Fruit fly (Drosophila melanogaster): ENCODE measurements around the gene Cpr100A.
A peak's percentile ranks its signal among the peaks of the same experiment; 100 is the strongest.

Gene Cpr100A

DNA sequence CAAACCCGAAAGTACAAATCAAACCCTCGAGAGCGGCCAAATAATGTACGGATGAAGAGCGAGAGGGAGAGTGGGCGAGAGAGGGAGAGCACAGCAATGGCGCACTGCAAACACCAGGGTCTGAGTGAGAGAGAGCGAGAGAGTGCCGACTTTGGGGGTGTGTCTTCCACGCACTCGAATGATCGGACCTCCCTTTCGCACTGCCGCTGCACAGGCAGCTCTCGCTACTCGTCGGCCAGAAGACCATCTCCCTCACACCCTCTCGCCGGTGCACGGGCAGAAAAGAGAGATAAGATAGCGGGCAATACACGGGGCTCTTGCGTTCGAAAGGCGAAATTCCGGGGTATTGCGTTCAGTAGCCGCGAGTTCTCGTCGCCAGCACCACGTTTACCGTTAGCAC is 45.1 kb downstream of the Cpr100A start, which contains the start of gene Ptx1 (continued):
- TF ChIP-seq disco-r (GFP tag; optimal IDR thresholded peaks at IDR 0.05) (no peak), HmgZ (tag; optimal IDR thresholded peaks at IDR 0.05) (peak; percentile 63), Stat92E (GFP tag; optimal IDR thresholded peaks at IDR 0.05) (peak in 1 of 3 experiments; percentile 47), hbn (GFP tag; IDR thresholded peaks at IDR 0.05; ENCODE audit: partially characterized antibody) (peak; percentile 44; the same call in 1 of the 2 replicates), Hr78 (GFP tag; optimal IDR thresholded peaks at IDR 0.05) (no peak), dpn (GFP tag; optimal IDR thresholded peaks at IDR 0.05) (no peak), CG12391 (tag; optimal IDR thresholded peaks at IDR 0.05) (no peak), CG32532 (GFP tag; IDR thresholded peaks at IDR 0.05) (peak; percentile 35; the same call in 1 of the 2 replicates), bcd (GFP tag; optimal IDR thresholded peaks at IDR 0.05) (no peak), fd102C (GFP tag; optimal IDR thresholded peaks at IDR 0.05) (no peak), CG4854 (GFP tag; optimal IDR thresholded peaks at IDR 0.05) (no peak), Taf1 (GFP tag; IDR thresholded peaks at IDR 0.05) (no peak), CG33213 (GFP tag; optimal IDR thresholded peaks at IDR 0.05) (no peak), CG2712 (tag; optimal IDR thresholded peaks at IDR 0.05) (peak; percentile 30), Elba2 (GFP tag; optimal IDR thresholded peaks at IDR 0.05) (no peak), CG11695 (GFP tag; IDR thresholded peaks at IDR 0.05) (0 out of 3 replicates have a peak, but pooled peaks have one; percentile 36), Hr3 (GFP tag; optimal IDR thresholded peaks at IDR 0.05) (no peak), nom (GFP tag; optimal IDR thresholded peaks at IDR 0.05) (no peak), CG13424 (tag; optimal IDR thresholded peaks at IDR 0.05) (no peak), ap (GFP tag; IDR thresholded peaks at IDR 0.05) (no peak), Max (GFP tag; optimal IDR thresholded peaks at IDR 0.05) (no peak), Bteb2 (GFP tag; optimal IDR thresholded peaks at IDR 0.05) (no peak), yki (optimal IDR thresholded peaks at IDR 0.05) (peak; percentile 74), CG2120 (GFP tag; optimal IDR thresholded peaks at IDR 0.05) (no peak), ewg (GFP tag; optimal IDR thresholded peaks at IDR 0.05) (peak; percentile 89), Abd-B (GFP tag; optimal IDR thresholded peaks at IDR 0.05) (peak; percentile 1), CG16815 (GFP tag; optimal IDR thresholded peaks at IDR 0.05) (no peak), trh (GFP tag; optimal IDR thresholded peaks at IDR 0.05) (no peak), D19A (tag; optimal IDR thresholded peaks at IDR 0.05) (no peak), CG7963 (GFP tag; IDR thresholded peaks at IDR 0.05; ENCODE audit: partially characterized antibody) (peak; percentile 27; the same call in 1 of the 3 replicates), Oaz (GFP tag; IDR thresholded peaks at IDR 0.05) (no peak), CG12744 (GFP tag; optimal IDR thresholded peaks at IDR 0.05) (no peak), zen (tag; optimal IDR thresholded peaks at IDR 0.05) (peak; percentile 24), CG9609 (GFP tag; optimal IDR thresholded peaks at IDR 0.05) (no peak), ATbp (GFP tag; optimal IDR thresholded peaks at IDR 0.05) (no peak), dmrt99B (tag; optimal IDR thresholded peaks at IDR 0.05) (no peak), oc (tag; optimal IDR thresholded peaks at IDR 0.05) (peak; percentile 72), gcm2 (GFP tag; optimal IDR thresholded peaks at IDR 0.05) (no peak), NC2α (GFP tag; optimal IDR thresholded peaks at IDR 0.05) (no peak), Atf6 (GFP tag; IDR thresholded peaks at IDR 0.05) (0 out of 2 replicates have a peak, but pooled peaks have one; percentile 30), mam (GFP tag; optimal IDR thresholded peaks at IDR 0.05) (no peak), btn (GFP tag; optimal IDR thresholded peaks at IDR 0.05) (no peak), ato (GFP tag; IDR thresholded peaks at IDR 0.05; ENCODE audit: partially characterized antibody) (no peak), CG12236 (GFP tag; optimal IDR thresholded peaks at IDR 0.05) (no peak), CG30020 (tag; optimal IDR thresholded peaks at IDR 0.05) (no peak), Gsc (GFP tag; IDR thresholded peaks at IDR 0.05) (no peak), gt (GFP tag; IDR thresholded peaks at IDR 0.05) (no peak), phol (tag; optimal IDR thresholded peaks at IDR 0.05) (peak; percentile 88), row (GFP tag; IDR thresholded peaks at IDR 0.05) (0 out of 3 replicates have a peak, but pooled peaks have one; percentile 18), CG10462 (GFP tag; optimal IDR thresholded peaks at IDR 0.05) (no peak), HLHmδ (GFP tag; optimal IDR thresholded peaks at IDR 0.05) (no peak)
